Fruit fly (Drosophila melanogaster) S2 (cell line): ENCODE data around the gene CG31751.

Experiments used
- CG8478 ChIP-seq: fragments of >200 bp; optimal IDR thresholded peaks from 2 replicates; lab custom pipeline; 2018
- CTCF ChIP-seq, 2 experiments: fragments of >200 bp; optimal IDR thresholded peaks; 2 replicates each; lab custom pipeline; 2018

- TF ChIP-seq CTCF (optimal IDR thresholded peaks at IDR 0.05; lab: Kevin White, UChicago) (no peak), CG8478 (no peak)
Observed at dm6 chr2L:18658108-18658507, 18.9 kb upstream of the CG31751 start.
